Fruit fly (Drosophila melanogaster) whole organism, wandering third instar larva: ENCODE results near the gene sff.

ENCODE experiments used
- Abd-B ChIP-seq: fragments of >200 bp; optimal IDR thresholded peaks from 2 replicates; lab custom pipeline; 2017; ENCODE audit warnings: missing biosample characterization, missing genetic modification characterization
- CG32264 ChIP-seq: fragments of 200-800 bp; sonication (Bioruptor generic); optimal IDR thresholded peaks from 2 replicates; lab custom pipeline; 2016; ENCODE audit warnings: missing biosample characterization, missing genetic modification characterization
- CG9705 ChIP-seq: fragments of 200-800 bp; sonication (Bioruptor generic); optimal IDR thresholded peaks from 2 replicates; lab custom pipeline; 2018; ENCODE audit warnings: missing biosample characterization, mild to moderate bottlenecking, missing genetic modification characterization
- Dfd ChIP-seq: fragments of >200 bp; optimal IDR thresholded peaks from 2 replicates; lab custom pipeline; 2017; ENCODE audit warnings: missing biosample characterization, missing genetic modification characterization
- Dif ChIP-seq: fragments of 200-275, 200-300 bp; sonication (Bioruptor generic); optimal IDR thresholded peaks from 2 replicates; lab custom pipeline; 2018; ENCODE audit warnings: missing biosample characterization, missing genetic modification characterization; ENCODE audit not compliant: partially characterized antibody
- GATAd ChIP-seq: sonication (Bioruptor generic); optimal IDR thresholded peaks from 2 replicates; lab custom pipeline; 2016; ENCODE audit warnings: missing biosample characterization, missing genetic modification characterization
- HLH106 ChIP-seq: fragments of 200-800 bp; optimal IDR thresholded peaks from 3 replicates; lab custom pipeline; 2019; ENCODE audit warnings: missing biosample characterization, mild to moderate bottlenecking, missing genetic modification characterization, moderate library complexity
- Hnf4 ChIP-seq: fragments of 200-800 bp; sonication (Bioruptor generic); optimal IDR thresholded peaks from 2 replicates; lab custom pipeline; 2016; ENCODE audit warnings: missing biosample characterization, mild to moderate bottlenecking, missing genetic modification characterization
- Hr83 ChIP-seq: fragments of 200-300 bp; sonication (Bioruptor generic); optimal IDR thresholded peaks from 2 replicates; lab custom pipeline; 2016; ENCODE audit warnings: missing biosample characterization, mild to moderate bottlenecking, missing genetic modification characterization, moderate library complexity; ENCODE audit not compliant: poor library complexity, severe bottlenecking
- Mio ChIP-seq: sonication (Bioruptor generic); optimal IDR thresholded peaks from 2 replicates; lab custom pipeline; 2016; ENCODE audit warnings: missing biosample characterization, missing genetic modification characterization
- Rel ChIP-seq, 2 experiments: fragments of 200-800 bp; sonication (Bioruptor generic) in 1 of 2; optimal IDR thresholded peaks; 2 replicates in 1 of 2; 3 replicates in 1 of 2; lab custom pipeline; 2016 to 2019; ENCODE audit warnings: mild to moderate bottlenecking in 2 of 2, missing biosample characterization in 2 of 2, missing genetic modification characterization in 2 of 2, moderate library complexity in 1 of 2
- Sp1 ChIP-seq: fragments of 200-800 bp; sonication (Bioruptor generic); optimal IDR thresholded peaks from 3 replicates; lab custom pipeline; 2019; ENCODE audit warnings: missing biosample characterization, mild to moderate bottlenecking, missing genetic modification characterization, moderate library complexity
- dl ChIP-seq, 2 experiments: fragments of 175-275, 200-275 bp in 1 of 2; fragments of 200-275 bp in 1 of 2; sonication (Bioruptor generic); optimal IDR thresholded peaks; lab custom pipeline; 2018; ENCODE audit warnings: mild to moderate bottlenecking in 2 of 2, missing biosample characterization in 2 of 2, missing genetic modification characterization in 2 of 2, moderate library complexity in 2 of 2; ENCODE audit not compliant: partially characterized antibody in 2 of 2, insufficient read depth in 1 of 2
- dmrt93B ChIP-seq: fragments of 200-800 bp; sonication (Bioruptor generic); optimal IDR thresholded peaks from 2 replicates; lab custom pipeline; 2018; ENCODE audit warnings: missing biosample characterization, mild to moderate bottlenecking, missing genetic modification characterization
- dsf ChIP-seq: sonication (Bioruptor generic); optimal IDR thresholded peaks from 2 replicates; lab custom pipeline; 2016; ENCODE audit warnings: missing biosample characterization, missing genetic modification characterization, borderline replicate concordance
- ey ChIP-seq: fragments of 200-800 bp; sonication (Bioruptor generic); optimal IDR thresholded peaks from 2 replicates; lab custom pipeline; 2016; ENCODE audit warnings: missing biosample characterization, missing genetic modification characterization
- foxo ChIP-seq, 2 experiments: fragments of 200-800 bp; sonication (Bioruptor generic); optimal IDR thresholded peaks; 2 replicates in 1 of 2; 3 replicates in 1 of 2; lab custom pipeline; 2016 to 2017; ENCODE audit warnings: missing biosample characterization in 2 of 2, missing genetic modification characterization in 2 of 2
- fru ChIP-seq: fragments of 200-800 bp; sonication (Bioruptor generic); optimal IDR thresholded peaks from 3 replicates; lab custom pipeline; 2016; ENCODE audit warnings: missing biosample characterization, mild to moderate bottlenecking, missing genetic modification characterization
- h ChIP-seq: fragments of 200-800 bp; sonication (Bioruptor generic); optimal IDR thresholded peaks from 3 replicates; lab custom pipeline; 2016; ENCODE audit warnings: missing biosample characterization, mild to moderate bottlenecking, missing genetic modification characterization
- lola ChIP-seq: fragments of >200 bp; optimal IDR thresholded peaks from 2 replicates; lab custom pipeline; 2017; ENCODE audit warnings: missing biosample characterization, missing genetic modification characterization
- psq ChIP-seq: fragments of 200-800 bp; sonication (Bioruptor generic); optimal IDR thresholded peaks from 3 replicates; lab custom pipeline; 2017; ENCODE audit warnings: missing biosample characterization, mild to moderate bottlenecking, missing genetic modification characterization, moderate library complexity
- sage ChIP-seq: fragments of 200-800 bp; sonication (Bioruptor generic); optimal IDR thresholded peaks from 2 replicates; lab custom pipeline; 2016; ENCODE audit warnings: missing biosample characterization, mild to moderate bottlenecking, missing genetic modification characterization
- sv ChIP-seq: fragments of 200-800 bp; sonication (Bioruptor generic); optimal IDR thresholded peaks from 3 replicates; lab custom pipeline; 2016; ENCODE audit warnings: missing biosample characterization, missing genetic modification characterization
- usp ChIP-seq: fragments of >200 bp; optimal IDR thresholded peaks from 2 replicates; lab custom pipeline; 2017; ENCODE audit warnings: missing biosample characterization, missing genetic modification characterization
- woc ChIP-seq: sonication (Bioruptor generic); optimal IDR thresholded peaks from 2 replicates; lab custom pipeline; 2016; ENCODE audit warnings: missing biosample characterization, mild to moderate bottlenecking, missing genetic modification characterization

The sff gene

DNA sequence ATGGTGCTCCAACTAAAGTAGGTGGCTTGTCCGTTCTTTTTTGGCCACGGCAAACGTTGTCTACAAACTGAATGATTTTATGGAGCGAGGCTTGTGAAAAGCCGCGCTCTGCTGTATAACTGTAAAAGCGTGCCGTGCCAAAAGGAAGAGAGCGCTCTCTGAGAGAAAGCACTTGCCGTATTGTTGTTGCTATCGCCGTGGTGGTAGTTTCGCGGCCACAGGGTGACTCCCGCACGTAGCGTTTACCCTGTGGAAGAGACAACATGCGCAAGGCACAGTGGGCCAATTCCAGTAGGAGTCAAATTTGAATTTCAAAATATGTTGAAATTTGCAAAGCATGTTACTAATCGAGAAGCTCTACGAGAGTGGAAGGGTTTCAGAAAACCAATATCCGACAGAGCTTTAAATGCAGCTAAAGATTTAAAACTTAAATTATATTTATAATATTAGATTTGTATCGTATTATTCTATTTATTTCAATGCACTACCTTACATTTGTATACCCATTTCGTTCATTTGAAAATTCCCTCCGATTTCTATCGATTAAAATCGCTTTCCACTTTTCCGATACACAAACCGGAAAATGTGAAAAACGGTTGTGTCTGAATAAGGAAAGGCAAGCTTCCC, at the start of gene sff:
sff (minus strand) TSS at position 51 of the 627 bp plus-strand sequence.
- TF ChIP-seq sage (GFP tag; lab: Kevin White, UChicago) = no peak
- peak; percentile 11 for TF ChIP-seq fru
- peak; percentile 39 for TF ChIP-seq HLH106 (tag; lab: Kevin White, UChicago)
- no peak for TF ChIP-seq CG32264 (GFP tag; lab: Kevin White, UChicago)
- no peak for TF ChIP-seq Abd-B (GFP tag; lab: Kevin White, UChicago)
- TF ChIP-seq dl (GFP tag; optimal IDR thresholded peaks at IDR 0.05; lab: Kevin White, UChicago; ENCODE audit: insufficient read depth in 1 of 2, partially characterized antibody in 2 of 2) = no peak
- no peak for TF ChIP-seq dsf (GFP tag; lab: Kevin White, UChicago)
- TF ChIP-seq sv = peak; percentile 76
- TF ChIP-seq Mio = no peak
- TF ChIP-seq ey = no peak
- peak; percentile 37 for TF ChIP-seq Dif (GFP tag; lab: Kevin White, UChicago)
- TF ChIP-seq foxo (GFP tag; optimal IDR thresholded peaks at IDR 0.05; lab: Kevin White, UChicago) = peak in 1 of 2 experiments; percentile 24
- TF ChIP-seq h (GFP tag; lab: Kevin White, UChicago) = no peak

DNA sequence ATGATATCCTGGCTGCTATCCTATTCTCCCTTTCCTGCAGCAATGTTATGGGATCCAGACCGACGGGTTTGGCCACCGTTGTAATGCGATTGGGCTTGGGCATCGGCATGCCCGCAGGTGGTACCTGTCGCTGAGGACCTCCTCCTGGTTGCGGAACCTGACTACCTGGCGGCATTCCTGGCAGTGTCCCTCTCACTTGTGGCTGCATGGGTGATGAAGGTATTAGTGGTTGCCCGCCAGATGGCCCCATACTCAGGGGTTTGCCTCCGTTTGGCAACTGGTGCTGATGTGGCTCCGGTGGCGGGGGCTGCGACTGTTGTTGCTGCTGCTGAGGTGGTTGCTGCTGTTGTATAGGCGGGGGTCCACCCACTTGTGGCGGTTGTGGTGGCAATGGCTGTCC, 49.5 kb upstream of the sff start:
- TF ChIP-seq Hr83 (no peak), CG9705 (GFP tag; lab: Kevin White, UChicago) (no peak), usp (GFP tag; lab: Kevin White, UChicago) (no peak), Mio (no peak)

DNA sequence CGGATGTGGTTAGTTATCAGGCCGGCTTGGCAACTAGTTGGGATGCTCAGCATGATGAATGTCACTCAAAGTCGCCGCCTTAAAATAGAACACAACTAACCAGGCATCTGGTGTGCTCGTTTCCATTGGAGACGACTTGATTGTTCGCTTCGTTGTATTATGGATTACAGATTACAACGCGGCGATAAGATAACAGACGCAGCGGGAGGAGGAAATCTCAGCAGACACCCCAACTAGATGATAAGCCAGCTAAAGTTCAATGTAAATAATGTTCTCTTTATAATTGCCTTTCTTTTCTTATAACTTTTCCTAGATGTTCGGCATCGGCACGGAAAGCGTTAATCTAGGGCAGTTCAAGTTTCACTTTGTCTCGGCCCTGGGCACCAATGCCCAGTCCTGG, 44.0 kb upstream of the sff start:
- TF ChIP-seq sv (no peak), woc (GFP tag; lab: Kevin White, UChicago) (no peak), GATAd (GFP tag; lab: Kevin White, UChicago) (no peak), Sp1 (no peak), dmrt93B (GFP tag; lab: Kevin White, UChicago) (no peak), Dfd (GFP tag; lab: Kevin White, UChicago) (no peak), Hnf4 (no peak), lola (no peak), CG9705 (GFP tag; lab: Kevin White, UChicago) (no peak), fru (no peak), usp (GFP tag; lab: Kevin White, UChicago) (no peak), dl (GFP tag; optimal IDR thresholded peaks at IDR 0.05; lab: Kevin White, UChicago; ENCODE audit: insufficient read depth in 1 of 2, partially characterized antibody in 2 of 2) (no peak)

DNA sequence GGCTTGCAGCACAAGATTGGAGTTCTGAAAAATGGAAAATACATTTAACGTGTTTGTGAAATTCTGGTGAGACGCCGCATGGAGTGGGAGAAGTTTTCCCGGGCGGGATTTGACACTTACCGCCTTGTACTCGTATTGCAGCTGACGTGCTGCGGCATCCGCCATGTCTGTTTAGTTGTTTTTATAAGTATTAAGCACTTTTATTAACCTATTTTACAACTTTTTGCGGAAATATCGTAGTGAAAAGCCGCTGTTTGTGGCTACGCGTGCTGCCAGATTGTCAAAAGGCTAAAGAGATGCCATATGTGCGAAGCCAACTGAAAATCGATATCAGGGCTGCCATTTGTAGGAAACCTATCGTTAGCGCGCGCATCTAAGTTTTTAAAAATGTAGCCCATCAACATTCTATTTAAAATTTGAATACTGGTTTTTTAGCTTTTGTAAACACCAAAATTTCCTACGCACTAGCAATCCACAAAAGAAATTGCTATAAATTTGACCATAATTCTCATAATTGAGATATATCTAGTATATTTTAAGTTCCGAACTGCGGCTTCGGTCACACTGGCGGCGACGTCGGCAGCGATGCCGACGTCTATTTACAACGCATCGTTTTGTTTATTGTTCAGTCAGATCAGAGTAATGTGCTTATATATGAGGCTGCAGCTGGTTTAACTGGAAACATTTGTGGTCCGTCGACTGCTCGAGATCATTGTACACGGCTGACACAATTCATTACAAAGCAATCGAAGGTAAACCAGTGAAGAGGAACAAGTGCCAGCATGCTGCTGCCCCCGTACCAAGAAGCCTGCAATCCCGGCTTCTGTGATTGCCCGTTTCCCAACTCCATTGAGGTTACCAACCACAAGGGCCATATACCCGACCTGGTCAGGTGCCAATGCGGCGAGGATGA, 43.2 kb upstream of the sff start, which contains the start of the genes Brr2 and CG10516:
Brr2 (minus strand) TSS at position 285 of the 913 bp plus-strand sequence.
CG10516 (plus strand) TSS at position 617 of the 913 bp plus-strand sequence.
- TF ChIP-seq psq (GFP tag; lab: Kevin White, UChicago) (peak; percentile 32), Hr83 (peak; percentile 56), woc (GFP tag; lab: Kevin White, UChicago) (no peak), ey (peak; percentile 34), CG9705 (GFP tag; lab: Kevin White, UChicago) (peak; percentile 5), sv (peak; percentile 30)

DNA sequence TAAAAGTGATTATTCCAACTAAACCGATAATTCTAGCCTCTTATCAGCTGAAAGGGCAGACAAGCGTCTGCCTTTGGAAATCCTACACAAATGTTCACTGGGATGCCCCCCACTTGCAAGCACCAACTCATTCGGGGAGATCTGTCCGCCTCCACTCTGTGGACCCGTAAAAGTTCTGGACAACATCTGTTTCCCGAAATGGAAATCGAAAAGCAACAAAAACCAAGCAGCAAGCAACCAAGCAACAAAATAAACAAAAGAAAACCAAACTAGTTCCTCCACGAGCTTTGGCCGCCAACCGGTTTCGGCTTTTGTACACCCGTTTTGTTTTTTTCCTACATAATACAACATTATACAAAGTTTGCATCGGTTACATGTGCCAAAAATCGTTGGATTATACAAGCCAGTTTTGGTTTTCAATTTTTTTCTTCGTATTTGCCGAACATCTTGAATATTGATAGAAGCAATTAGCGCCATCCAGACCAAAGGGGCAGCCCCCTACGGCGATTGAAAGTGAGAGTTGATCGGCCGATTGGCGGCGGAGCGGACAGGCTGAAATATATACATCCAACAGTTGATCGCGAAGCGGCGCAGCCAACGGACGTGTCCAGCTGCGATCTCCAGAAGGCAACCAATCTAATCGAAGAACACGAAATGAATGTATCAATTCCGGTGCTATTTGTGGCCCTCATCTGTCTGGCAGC, 34.1 kb upstream of the sff start, which contains the start of gene CG17032:
CG17032 (plus strand) TSS at position 232 of the 704 bp plus-strand sequence.
- TF ChIP-seq Dif (GFP tag; lab: Kevin White, UChicago) (no peak), Mio (no peak), psq (GFP tag; lab: Kevin White, UChicago) (peak; percentile 22), Rel (GFP tag; optimal IDR thresholded peaks at IDR 0.05; lab: Kevin White, UChicago) (no peak), Rel (tag; optimal IDR thresholded peaks at IDR 0.05; lab: Kevin White, UChicago) (peak; percentile 92)
